Fruit fly (Drosophila melanogaster) whole organism, embryonic: ENCODE data around the gene alpha-PheRS.

ENCODE experiments used
- Atf-2 ChIP-seq: fragments of 200-800 bp; sonication (Bioruptor generic); optimal IDR thresholded peaks from 2 replicates; lab custom pipeline; 2016; ENCODE audit warnings: missing biosample characterization, missing genetic modification characterization
- Bteb2 ChIP-seq: fragments of 200-800 bp; sonication (Bioruptor generic); optimal IDR thresholded peaks from 2 replicates; lab custom pipeline; 2016; ENCODE audit warnings: missing biosample characterization, missing genetic modification characterization
- CG10209 ChIP-seq: fragments of 200-800 bp; sonication (Bioruptor generic); optimal IDR thresholded peaks from 3 replicates; lab custom pipeline; 2017; ENCODE audit warnings: missing biosample characterization, mild to moderate bottlenecking, missing genetic modification characterization, missing genetic modification reagents
- CG10565 ChIP-seq: fragments of 200-800 bp; sonication (Bioruptor generic); optimal IDR thresholded peaks from 3 replicates; lab custom pipeline; 2016; ENCODE audit warnings: missing biosample characterization, mild to moderate bottlenecking, missing genetic modification characterization
- CG10654 ChIP-seq: fragments of 200-800 bp; sonication (Bioruptor generic); optimal IDR thresholded peaks from 2 replicates; lab custom pipeline; 2016; ENCODE audit warnings: missing biosample characterization, missing genetic modification characterization
- CG11085 ChIP-seq: fragments of 200-800 bp; sonication (Bioruptor generic); IDR thresholded peaks from 2 replicates; pipeline ENCODE4 v1.3.6; 2022; ENCODE audit warnings: missing biosample characterization, missing genetic modification characterization
- CG11247 ChIP-seq: fragments of 200-800 bp; sonication (Bioruptor generic); IDR thresholded peaks from 2 replicates; pipeline ENCODE4 v1.3.6; 2022; ENCODE audit warnings: missing biosample characterization, missing genetic modification characterization
- CG11695 ChIP-seq: fragments of 200-800 bp; sonication (Bioruptor generic); IDR thresholded peaks from 3 replicates; pipeline ENCODE4 v1.3.6; 2022; ENCODE audit warnings: missing biosample characterization, missing genetic modification characterization
- CG12104 ChIP-seq: fragments of 200-800 bp; sonication (Bioruptor generic); optimal IDR thresholded peaks from 3 replicates; lab custom pipeline; 2016; ENCODE audit warnings: missing biosample characterization, missing genetic modification characterization
- CG12391 ChIP-seq: fragments of 200-800 bp; sonication (Bioruptor generic); optimal IDR thresholded peaks from 3 replicates; lab custom pipeline; 2018; ENCODE audit warnings: missing biosample characterization, mild to moderate bottlenecking, missing genetic modification characterization, moderate library complexity
- CG18599 ChIP-seq: fragments of 200-800 bp; sonication (Bioruptor generic); optimal IDR thresholded peaks from 3 replicates; lab custom pipeline; 2017; ENCODE audit warnings: missing biosample characterization, missing genetic modification characterization, mild to moderate bottlenecking, moderate library complexity, missing genetic modification reagents
- CG2202 ChIP-seq: fragments of 200-800 bp; sonication (Bioruptor generic); optimal IDR thresholded peaks from 2 replicates; lab custom pipeline; 2018; ENCODE audit warnings: missing biosample characterization, mild to moderate bottlenecking, missing genetic modification characterization
- CG34224 ChIP-seq: fragments of 200-800 bp; sonication (Bioruptor generic); IDR thresholded peaks from 3 replicates; pipeline ENCODE4 v1.3.6; 2022; ENCODE audit warnings: missing biosample characterization, missing genetic modification characterization; ENCODE audit not compliant: partially characterized antibody
- CG42726 ChIP-seq: fragments of 200-800 bp; sonication (Bioruptor generic); IDR thresholded peaks from 2 replicates; pipeline ENCODE4 v1.3.6; 2022; ENCODE audit warnings: missing biosample characterization, missing genetic modification characterization; ENCODE audit not compliant: partially characterized antibody
- CG7357 ChIP-seq: fragments of 200-800 bp; sonication (Bioruptor generic); IDR thresholded peaks from 3 replicates; pipeline ENCODE4 v1.3.6; 2022; ENCODE audit warnings: missing biosample characterization, missing genetic modification characterization
- Dip2 ChIP-seq: fragments of 200-800 bp; sonication (Bioruptor generic); IDR thresholded peaks from 2 replicates; pipeline ENCODE4 v1.3.6; 2022; ENCODE audit warnings: missing biosample characterization, missing genetic modification characterization
- Doc3 ChIP-seq: fragments of 200-800 bp; sonication (Bioruptor generic); IDR thresholded peaks from 3 replicates; pipeline ENCODE4 v1.3.6; 2022; ENCODE audit warnings: missing biosample characterization, missing genetic modification characterization; ENCODE audit not compliant: partially characterized antibody
- Dref ChIP-seq: fragments of 200-800 bp; sonication (Bioruptor generic); IDR thresholded peaks from 2 replicates; pipeline ENCODE4 v1.3.6; 2022; ENCODE audit warnings: missing biosample characterization, missing genetic modification characterization
- Gsc ChIP-seq: fragments of 200-800 bp; sonication (Bioruptor generic); IDR thresholded peaks from 2 replicates; pipeline ENCODE4 v1.3.6; 2022; ENCODE audit warnings: missing biosample characterization, missing genetic modification characterization
- HmgD ChIP-seq: fragments of 200-800 bp; sonication (Bioruptor generic); optimal IDR thresholded peaks from 3 replicates; lab custom pipeline; 2016; ENCODE audit warnings: missing biosample characterization, missing genetic modification characterization
- Hr3 ChIP-seq: fragments of 200-800 bp; sonication (Bioruptor generic); optimal IDR thresholded peaks from 3 replicates; lab custom pipeline; 2016; ENCODE audit warnings: missing biosample characterization, missing genetic modification characterization
- Kr ChIP-seq: fragments of 200-800 bp; sonication (Bioruptor generic); optimal IDR thresholded peaks from 2 replicates; lab custom pipeline; 2017; ENCODE audit warnings: missing biosample characterization, mild to moderate bottlenecking, missing genetic modification characterization
- MESR4 ChIP-seq: fragments of 200-800 bp; sonication (Bioruptor generic); optimal IDR thresholded peaks from 2 replicates; lab custom pipeline; 2018; ENCODE audit warnings: missing biosample characterization, mild to moderate bottlenecking, missing genetic modification characterization, moderate library complexity
- MTF-1 ChIP-seq: fragments of 200-800 bp; sonication (Bioruptor generic); optimal IDR thresholded peaks from 2 replicates; lab custom pipeline; 2018; ENCODE audit warnings: missing biosample characterization, mild to moderate bottlenecking, missing genetic modification characterization, borderline replicate concordance
- Mes4 ChIP-seq: fragments of 200-800 bp; sonication (Bioruptor generic); optimal IDR thresholded peaks from 2 replicates; lab custom pipeline; 2016; ENCODE audit warnings: missing biosample characterization, missing genetic modification characterization
- NC2β ChIP-seq: fragments of 200-800 bp; sonication (Bioruptor generic); optimal IDR thresholded peaks from 2 replicates; lab custom pipeline; 2016; ENCODE audit warnings: missing biosample characterization, missing genetic modification characterization
- Rfx ChIP-seq: fragments of 200-800 bp; sonication (Bioruptor generic); IDR thresholded peaks from 2 replicates; pipeline ENCODE4 v1.3.6; 2022; ENCODE audit warnings: missing biosample characterization, missing genetic modification characterization
- Stat92E ChIP-seq, 3 experiments: fragments of >200 bp in 2 of 3; fragments of 200-800 bp in 1 of 3; sonication (Bioruptor generic) in 1 of 3; optimal IDR thresholded peaks; 2 replicates each; lab custom pipeline; 2017 to 2019; ENCODE audit warnings: missing biosample characterization in 3 of 3, missing genetic modification characterization in 3 of 3, mild to moderate bottlenecking in 1 of 3, moderate library complexity in 1 of 3
- Tbp ChIP-seq: fragments of >200 bp; optimal IDR thresholded peaks from 2 replicates; lab custom pipeline; 2018; ENCODE audit warnings: missing biosample characterization, missing genetic modification characterization
- aop ChIP-seq: fragments of 200-800 bp; sonication (Bioruptor generic); IDR thresholded peaks from 2 replicates; pipeline ENCODE4 v1.3.6; 2022; ENCODE audit warnings: missing biosample characterization, missing genetic modification characterization
- btn ChIP-seq: fragments of 200-800 bp; sonication (Bioruptor generic); optimal IDR thresholded peaks from 2 replicates; lab custom pipeline; 2016; ENCODE audit warnings: missing biosample characterization, missing genetic modification characterization
- chn ChIP-seq: fragments of 200-800 bp; sonication (Bioruptor generic); optimal IDR thresholded peaks from 2 replicates; lab custom pipeline; 2016; ENCODE audit warnings: missing biosample characterization, missing genetic modification characterization
- crc ChIP-seq: fragments of 200-800 bp; sonication (Bioruptor generic); optimal IDR thresholded peaks from 2 replicates; lab custom pipeline; 2016; ENCODE audit warnings: missing biosample characterization, missing genetic modification characterization
- dan ChIP-seq: fragments of 200-800 bp; sonication (Bioruptor generic); IDR thresholded peaks from 2 replicates; pipeline ENCODE4 v1.3.6; 2022; ENCODE audit warnings: missing biosample characterization, missing genetic modification characterization
- dmrt11E ChIP-seq: fragments of 200-800 bp; sonication (Bioruptor generic); optimal IDR thresholded peaks from 3 replicates; lab custom pipeline; 2018; ENCODE audit warnings: missing biosample characterization, mild to moderate bottlenecking, missing genetic modification characterization, moderate library complexity
- gem ChIP-seq: fragments of 200-800 bp; sonication (Bioruptor generic); optimal IDR thresholded peaks from 2 replicates; lab custom pipeline; 2019; ENCODE audit warnings: missing biosample characterization, mild to moderate bottlenecking, missing genetic modification characterization, moderate library complexity
- hb ChIP-seq: fragments of 200-800 bp; sonication (Bioruptor generic); IDR thresholded peaks from 3 replicates; pipeline ENCODE4 v1.3.6; 2022; ENCODE audit warnings: missing biosample characterization, missing genetic modification characterization; ENCODE audit not compliant: partially characterized antibody
- insv ChIP-seq, 2 experiments: fragments of 200-800 bp; sonication (Bioruptor generic); optimal IDR thresholded peaks; 3 replicates each; lab custom pipeline; 2016 to 2018; ENCODE audit warnings: missing biosample characterization in 2 of 2, missing genetic modification characterization in 2 of 2
- klu ChIP-seq: fragments of 200-800 bp; sonication (Bioruptor generic); IDR thresholded peaks from 2 replicates; pipeline ENCODE4 v1.3.6; 2022; ENCODE audit warnings: missing biosample characterization, missing genetic modification characterization
- lab ChIP-seq: fragments of 200-800 bp; sonication (Bioruptor generic); optimal IDR thresholded peaks from 3 replicates; lab custom pipeline; 2017; ENCODE audit warnings: missing biosample characterization, missing genetic modification characterization, mild to moderate bottlenecking, moderate library complexity, missing genetic modification reagents
- nerfin-1 ChIP-seq: fragments of 200-800 bp; sonication (Bioruptor generic); optimal IDR thresholded peaks from 3 replicates; lab custom pipeline; 2019; ENCODE audit warnings: missing biosample characterization, mild to moderate bottlenecking, missing genetic modification characterization, moderate library complexity
- nerfin-2 ChIP-seq: fragments of 200-800 bp; sonication (Bioruptor generic); IDR thresholded peaks from 2 replicates; pipeline ENCODE4 v1.3.6; 2022; ENCODE audit warnings: missing biosample characterization, missing genetic modification characterization; ENCODE audit not compliant: partially characterized antibody
- pita ChIP-seq: fragments of 200-800 bp; sonication (Bioruptor generic); optimal IDR thresholded peaks from 2 replicates; lab custom pipeline; 2017; ENCODE audit warnings: missing biosample characterization, mild to moderate bottlenecking, missing genetic modification characterization
- sisA ChIP-seq: fragments of 200-800 bp; sonication (Bioruptor generic); IDR thresholded peaks from 2 replicates; pipeline ENCODE4 v1.3.6; 2022; ENCODE audit warnings: missing biosample characterization, missing genetic modification characterization
- so ChIP-seq: fragments of 200-800 bp; sonication (Bioruptor generic); IDR thresholded peaks from 3 replicates; pipeline ENCODE4 v1.3.6; 2022; ENCODE audit warnings: missing biosample characterization, missing genetic modification characterization
- ssp ChIP-seq: fragments of 200-800 bp; sonication (Bioruptor generic); IDR thresholded peaks from 2 replicates; pipeline ENCODE4 v1.3.6; 2022; ENCODE audit warnings: missing biosample characterization, missing genetic modification characterization
- tgo ChIP-seq: fragments of 200-800 bp; sonication (Bioruptor generic); IDR thresholded peaks from 3 replicates; pipeline ENCODE4 v1.3.6; 2022; ENCODE audit warnings: missing biosample characterization, missing genetic modification characterization
- toy ChIP-seq: fragments of 200-800 bp; sonication (Bioruptor generic); IDR thresholded peaks from 2 replicates; pipeline ENCODE4 v1.3.6; 2022; ENCODE audit warnings: missing biosample characterization, missing genetic modification characterization
- unc-4 ChIP-seq: fragments of 200-800 bp; sonication (Bioruptor generic); IDR thresholded peaks from 2 replicates; pipeline ENCODE4 v1.3.6; 2022; ENCODE audit warnings: missing biosample characterization, missing genetic modification characterization; ENCODE audit not compliant: partially characterized antibody
- zfh2 ChIP-seq: fragments of 200-800 bp; sonication (Bioruptor generic); optimal IDR thresholded peaks from 2 replicates; lab custom pipeline; 2016; ENCODE audit warnings: missing biosample characterization, missing genetic modification characterization

The alpha-PheRS gene

dm6 chrX:8157294-8157693 lies 11.9 kb upstream of the alpha-PheRS start, which contains the start of the genes Traf6 and GIIIspla2 (continued):
- TF ChIP-seq Hr3 (GFP tag; lab: Kevin White, UChicago) = peak; percentile 78
- peak; percentile 57 for TF ChIP-seq MESR4 (GFP tag; lab: Kevin White, UChicago)
- TF ChIP-seq so (GFP tag; lab: Robert Waterston, UW) = peak; percentile 77; the same call in 2 of the 3 replicates
- TF ChIP-seq sisA (GFP tag; lab: Robert Waterston, UW) = peak; percentile 76
- no peak for TF ChIP-seq CG2202 (tag; lab: Kevin White, UChicago)
- TF ChIP-seq aop (GFP tag; lab: Robert Waterston, UW) = no peak
- TF ChIP-seq CG12104 (GFP tag; lab: Kevin White, UChicago) = peak; percentile 60
- no peak for TF ChIP-seq Doc3
- peak; percentile 31 for TF ChIP-seq Mes4
- TF ChIP-seq ssp = peak; percentile 90
- TF ChIP-seq insv (GFP tag; optimal IDR thresholded peaks at IDR 0.05; lab: Kevin White, UChicago) = peak in 1 of 2 experiments; percentile 56
- TF ChIP-seq unc-4 = 0 out of 2 replicates have a peak, but pooled peaks have one; percentile 25
- TF ChIP-seq dan = no peak
- TF ChIP-seq nerfin-1 (tag; lab: Kevin White, UChicago) = peak; percentile 48
- TF ChIP-seq Stat92E (GFP tag; optimal IDR thresholded peaks at IDR 0.05; lab: Kevin White, UChicago) = no peak
- TF ChIP-seq CG34224 = no peak
- TF ChIP-seq hb (GFP tag; lab: Robert Waterston, UW) = no peak
- no peak for TF ChIP-seq Tbp (GFP tag; lab: Kevin White, UChicago)
- no peak for TF ChIP-seq MTF-1 (GFP tag; lab: Kevin White, UChicago)
- peak; percentile 100 for TF ChIP-seq CG7357 (GFP tag; lab: Robert Waterston, UW)
- peak; percentile 74 for TF ChIP-seq tgo
- TF ChIP-seq pita = no peak
- TF ChIP-seq NC2β (GFP tag; lab: Kevin White, UChicago) = peak; percentile 44
- peak; percentile 84 for TF ChIP-seq gem (tag; lab: Kevin White, UChicago)
- TF ChIP-seq CG10654 (GFP tag; lab: Kevin White, UChicago) = peak; percentile 55
- no peak for TF ChIP-seq Kr (GFP tag; lab: Kevin White, UChicago)
- peak; percentile 72 for TF ChIP-seq CG10209 (GFP tag; lab: Kevin White, UChicago)
- no peak; the same call in 1 of the 2 replicates for TF ChIP-seq toy (GFP tag; lab: Robert Waterston, UW)
- TF ChIP-seq Bteb2 (GFP tag; lab: Kevin White, UChicago) = peak; percentile 70
- TF ChIP-seq CG11085 = peak; percentile 69
- TF ChIP-seq Atf-2 (GFP tag; lab: Kevin White, UChicago) = peak; percentile 23
- peak; percentile 31; the same call in 1 of the 2 replicates for TF ChIP-seq Dref (GFP tag; lab: Robert Waterston, UW)
- TF ChIP-seq CG42726 (GFP tag; lab: Robert Waterston, UW) = no peak
- no peak for TF ChIP-seq Dip2 (GFP tag; lab: Robert Waterston, UW)
- peak; percentile 87 for TF ChIP-seq Rfx
- no peak for TF ChIP-seq CG10565 (GFP tag; lab: Kevin White, UChicago)
- peak; percentile 37; the same call in 1 of the 2 replicates for TF ChIP-seq Gsc (GFP tag; lab: Robert Waterston, UW)
- TF ChIP-seq CG11695 (GFP tag; lab: Robert Waterston, UW) = peak; percentile 72; the same call in 2 of the 3 replicates
- TF ChIP-seq dmrt11E (tag; lab: Kevin White, UChicago) = peak; percentile 69
- peak; percentile 83 for TF ChIP-seq CG12391
- no peak for TF ChIP-seq nerfin-2 (GFP tag; lab: Robert Waterston, UW)
- peak; percentile 73 for TF ChIP-seq zfh2 (GFP tag; lab: Kevin White, UChicago)
- peak; percentile 63 for TF ChIP-seq CG11247
- no peak for TF ChIP-seq lab (GFP tag; lab: Kevin White, UChicago)
- TF ChIP-seq btn (GFP tag; lab: Kevin White, UChicago) = peak; percentile 36
- TF ChIP-seq crc (GFP tag; lab: Kevin White, UChicago) = peak; percentile 23
- peak; percentile 79 for TF ChIP-seq klu (GFP tag; lab: Robert Waterston, UW)
- TF ChIP-seq HmgD (GFP tag; lab: Kevin White, UChicago) = no peak
- peak; percentile 84 for TF ChIP-seq CG18599
- TF ChIP-seq chn = peak; percentile 70
